Worm (Caenorhabditis elegans): ENCODE measurements around the gene tsg-101.

Gene tsg-101

ce11 chrIV:3467128-3467527 lies 47.2 kb downstream of the tsg-101 start, which contains the start of gene F58E2.3:
F58E2.3 (plus strand) TSS chrIV:3467428.
- TF ChIP-seq hmg-4 (GFP tag; optimal IDR thresholded peaks at IDR 0.05) (no peak), tbx-37 (GFP tag; conservative IDR thresholded peaks at IDR 0.05) (no peak), tbx-11 (GFP tag; IDR thresholded peaks at IDR 0.05) (no peak), ets-7 (tag; optimal IDR thresholded peaks at IDR 0.05) (no peak), tra-4 (tag; optimal IDR thresholded peaks at IDR 0.05) (no peak), ceh-13 (GFP tag; optimal IDR thresholded peaks at IDR 0.05) (no peak), hmbx-1 (tag; optimal IDR thresholded peaks at IDR 0.05) (no peak), ama-1 (optimal IDR thresholded peaks at IDR 0.05) (no peak), hnd-1 (tag; optimal IDR thresholded peaks at IDR 0.05) (no peak), sea-1 (GFP tag; conservative IDR thresholded peaks at IDR 0.05) (no peak), B0310.2 (tag; optimal IDR thresholded peaks at IDR 0.05) (no peak), ceh-36 (tag; optimal IDR thresholded peaks at IDR 0.05) (no peak), pes-1 (GFP tag; IDR thresholded peaks at IDR 0.05) (no peak), flt-1 (GFP tag; IDR thresholded peaks at IDR 0.05) (no peak), aly-1 (tag; optimal IDR thresholded peaks at IDR 0.05) (no peak)

- TF ChIP-seq ets-7 (tag; optimal IDR thresholded peaks at IDR 0.05) (no peak), ceh-36 (tag; optimal IDR thresholded peaks at IDR 0.05) (no peak), B0310.2 (tag; optimal IDR thresholded peaks at IDR 0.05) (no peak), pes-1 (GFP tag; IDR thresholded peaks at IDR 0.05) (no peak), tra-4 (tag; optimal IDR thresholded peaks at IDR 0.05) (no peak), sea-1 (GFP tag; conservative IDR thresholded peaks at IDR 0.05) (no peak), ama-1 (optimal IDR thresholded peaks at IDR 0.05) (no peak), ceh-13 (GFP tag; optimal IDR thresholded peaks at IDR 0.05) (no peak), flt-1 (GFP tag; IDR thresholded peaks at IDR 0.05) (no peak), scrt-1 (GFP tag; IDR thresholded peaks at IDR 0.05) (no peak), hmbx-1 (tag; optimal IDR thresholded peaks at IDR 0.05) (no peak), tbx-11 (GFP tag; IDR thresholded peaks at IDR 0.05) (no peak), F13C5.2 (tag; optimal IDR thresholded peaks at IDR 0.05) (no peak), hnd-1 (tag; optimal IDR thresholded peaks at IDR 0.05) (no peak), tbx-37 (GFP tag; conservative IDR thresholded peaks at IDR 0.05) (no peak)
Observed at ce11 chrIV:3463254-3463653, 51.1 kb downstream of the tsg-101 start, which contains the start of gene F58E2.4. F58E2.4 (plus strand) TSS chrIV:3463387.

All from whole organism, early embryonic.